Worm (Caenorhabditis elegans): ENCODE results near the gene M151.10.

Gene M151.10

DNA sequence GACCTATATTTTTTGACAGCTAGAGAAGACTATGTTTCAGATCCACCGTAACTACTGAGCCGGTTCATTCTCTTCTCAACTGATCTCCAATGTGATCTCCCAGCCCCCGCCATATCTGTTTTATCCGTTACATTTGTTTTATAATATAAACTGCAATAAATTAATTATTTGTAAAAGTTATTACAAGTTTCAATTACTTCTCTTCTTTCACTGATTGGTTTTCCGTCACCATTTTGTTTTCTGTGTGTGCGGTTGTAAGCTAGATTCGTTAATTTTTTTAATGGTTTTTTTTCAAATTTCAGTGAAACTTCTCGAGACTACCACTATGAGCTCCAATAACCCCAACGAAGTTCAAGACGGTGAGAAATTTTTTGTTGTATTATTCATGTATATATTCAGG is 9.3 kb downstream of the M151.10 start, which contains the start of gene M151.2 (continued):
- TF ChIP-seq egl-27 (tag; optimal IDR thresholded peaks at IDR 0.05): no peak

DNA sequence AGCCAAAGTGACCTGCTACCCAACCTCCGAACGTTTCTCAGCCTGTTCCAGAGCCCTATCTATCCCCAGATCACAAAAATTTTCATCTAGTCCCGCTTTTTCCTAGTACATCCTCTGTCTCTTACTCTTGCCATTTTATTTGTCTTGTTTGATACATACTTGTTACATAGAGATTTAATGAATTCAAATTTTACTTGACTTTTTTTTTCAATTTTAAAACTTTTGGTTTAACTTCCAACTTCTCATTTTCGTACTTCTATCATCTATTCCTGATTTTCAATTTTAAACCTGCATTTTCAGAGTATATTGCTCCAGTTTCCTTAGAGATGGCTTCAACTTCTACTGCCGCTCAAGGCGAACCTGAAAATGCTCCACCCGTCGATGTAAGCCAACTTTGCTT is 13.2 kb downstream of the M151.10 start, which contains the start of gene M151.3:
Gene M151.3, plus strand, starts transcription at position 301 of the 400 bp plus-strand sequence.
- TF ChIP-seq unc-62 (GFP tag; optimal IDR thresholded peaks at IDR 0.05 in 1 of 2) (peak in 1 of 2 experiments; percentile 3), unc-62 (tag; optimal IDR thresholded peaks at IDR 0.05) (no peak), ama-1 (optimal IDR thresholded peaks at IDR 0.05) (no peak)

DNA sequence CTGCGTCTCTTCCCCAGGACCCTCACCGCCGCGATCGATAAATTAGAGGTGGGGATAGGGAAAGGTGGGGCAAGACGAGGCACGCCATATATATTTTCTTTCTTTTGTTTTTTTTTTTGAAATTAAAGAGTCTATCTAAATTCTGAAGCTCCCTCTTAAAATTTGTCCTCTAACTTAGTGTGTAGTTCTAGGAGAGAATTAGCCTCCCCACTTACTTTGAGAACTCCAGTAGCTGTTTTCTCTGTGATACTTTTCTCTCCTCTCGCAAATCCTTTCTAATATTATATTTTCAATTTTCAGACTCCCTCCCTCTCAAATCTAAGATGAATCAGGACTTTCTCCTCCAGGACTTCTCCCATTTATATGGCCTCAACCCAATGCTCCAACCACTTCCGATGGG is 18.1 kb downstream of the M151.10 start, which contains the start of gene M151.7:
Gene M151.7, plus strand, starts transcription at position 301 of the 400 bp plus-strand sequence.
- TF ChIP-seq lin-38 (GFP tag; IDR thresholded peaks at IDR 0.05) (no peak), F26F4.8 (GFP tag; conservative IDR thresholded peaks at IDR 0.05) (no peak), lir-3 (tag; optimal IDR thresholded peaks at IDR 0.05) (no peak), mes-2 (tag; optimal IDR thresholded peaks at IDR 0.05; ENCODE audit: poor library complexity, severe bottlenecking) (no peak), ceh-20 (GFP tag; IDR thresholded peaks at IDR 0.05) (no peak), ztf-7 (tag; optimal IDR thresholded peaks at IDR 0.05) (no peak), ceh-82 (tag; optimal IDR thresholded peaks at IDR 0.05) (no peak)

ce11 chrII:3620862-3621261 is 19.2 kb downstream of the M151.10 start:
- TF ChIP-seq hlh-11 (tag; optimal IDR thresholded peaks at IDR 0.05): no peak
- peak; percentile 48 for TF ChIP-seq aha-1 (tag)

DNA sequence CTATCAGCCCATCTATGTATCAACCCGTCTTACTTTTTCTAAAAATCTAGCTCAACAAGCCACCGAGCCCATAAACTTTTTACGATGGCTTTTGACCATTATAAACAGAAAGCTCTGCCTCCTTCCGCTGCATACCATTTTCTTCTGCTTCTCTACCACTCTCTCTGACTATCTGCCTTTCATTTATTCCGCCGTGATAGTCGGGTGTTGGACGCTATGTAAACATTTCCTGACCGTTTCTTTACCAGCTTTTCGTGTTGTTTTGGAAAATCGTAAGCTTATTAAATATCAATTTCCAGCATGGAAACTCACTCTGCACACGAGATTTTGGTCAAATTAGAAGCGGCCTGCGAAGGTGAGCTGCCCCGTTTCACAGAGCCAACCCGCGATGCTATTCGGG is 22.6 kb downstream of the M151.10 start, which contains the start of gene F40E12.1:
Gene F40E12.1, plus strand, starts transcription at position 301 of the 400 bp plus-strand sequence.
- TF ChIP-seq lin-39 (tag; optimal IDR thresholded peaks at IDR 0.05) (no peak), zip-11 (GFP tag; IDR thresholded peaks at IDR 0.05) (no peak), lin-13 (GFP tag; optimal IDR thresholded peaks at IDR 0.05) (no peak), F26F4.8 (GFP tag; conservative IDR thresholded peaks at IDR 0.05) (no peak), nhr-76 (tag; optimal IDR thresholded peaks at IDR 0.05) (no peak), dmd-6 (GFP tag; IDR thresholded peaks at IDR 0.05) (no peak), vab-7 (GFP tag; IDR thresholded peaks at IDR 0.05) (no peak), ztf-11 (tag; optimal IDR thresholded peaks at IDR 0.05) (no peak), unc-130 (GFP tag; optimal IDR thresholded peaks at IDR 0.05) (no peak), zfp-2 (tag; optimal IDR thresholded peaks at IDR 0.05) (no peak), dpl-1 (GFP tag; optimal IDR thresholded peaks at IDR 0.05) (no peak), sdz-12 (GFP tag; optimal IDR thresholded peaks at IDR 0.05) (no peak), lin-29 (GFP tag; IDR thresholded peaks at IDR 0.05) (no peak), lin-15B (tag; optimal IDR thresholded peaks at IDR 0.05) (no peak), daf-12 (tag; optimal IDR thresholded peaks at IDR 0.05) (no peak)

- no peak for TF ChIP-seq zip-2 (tag; optimal IDR thresholded peaks at IDR 0.05)
- no peak for TF ChIP-seq dve-1 (tag; optimal IDR thresholded peaks at IDR 0.05; ENCODE audit: insufficient read depth)
- no peak for TF ChIP-seq mep-1 (tag; optimal IDR thresholded peaks at IDR 0.05)
- TF ChIP-seq zfp-2 (tag; optimal IDR thresholded peaks at IDR 0.05): no peak
- TF ChIP-seq mes-2 (tag; optimal IDR thresholded peaks at IDR 0.05; ENCODE audit: poor library complexity, severe bottlenecking): peak; percentile 1
- TF ChIP-seq duxl-1 (tag; optimal IDR thresholded peaks at IDR 0.05; ENCODE audit: poor library complexity): peak; percentile 86
- TF ChIP-seq jun-1 (tag; optimal IDR thresholded peaks at IDR 0.05): no peak
- no peak for TF ChIP-seq nhr-48 (tag; optimal IDR thresholded peaks at IDR 0.05)
- TF ChIP-seq unc-62 (GFP tag; optimal IDR thresholded peaks at IDR 0.05 in 1 of 2): peak in 1 of 2 experiments; percentile 5
- no peak for TF ChIP-seq unc-62 (tag; optimal IDR thresholded peaks at IDR 0.05)
- TF ChIP-seq dpl-1 (GFP tag; optimal IDR thresholded peaks at IDR 0.05): no peak
Measured at ce11 chrII:3616615-3617014, 23.5 kb downstream of the M151.10 start.

Data from whole organism, L4 larva.